Worm (Caenorhabditis elegans): ENCODE results near the gene Y43F8A.2.
A peak's percentile ranks its signal among the peaks of the same experiment; 100 is the strongest.

Y43F8A.2 gene

DNA sequence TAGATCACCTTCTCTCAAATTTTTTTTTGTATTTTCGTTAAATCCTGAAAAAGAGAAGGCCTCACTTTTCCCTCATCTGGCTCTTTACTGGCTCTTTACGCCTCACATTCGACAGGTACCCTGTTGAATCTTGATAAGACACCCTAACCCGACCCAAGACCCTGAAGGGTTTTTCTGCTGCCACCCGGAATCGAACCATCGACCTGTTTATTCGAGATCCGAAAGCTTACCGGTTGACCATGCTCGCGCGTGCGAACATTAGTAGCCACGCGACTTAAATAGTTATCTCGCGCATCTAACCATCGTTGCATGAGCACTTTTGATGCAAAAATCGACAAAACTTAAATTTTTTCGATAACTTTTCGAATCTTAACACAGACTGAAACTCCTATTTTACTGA lies 16.1 kb upstream of the Y43F8A.2 start:
- TF ChIP-seq hlh-15 (tag; optimal IDR thresholded peaks at IDR 0.05) (no peak), npax-4 (tag; optimal IDR thresholded peaks at IDR 0.05) (no peak), K02D7.2 (tag; optimal IDR thresholded peaks at IDR 0.05) (no peak), fax-1 (tag; optimal IDR thresholded peaks at IDR 0.05) (no peak), nhr-11 (tag; optimal IDR thresholded peaks at IDR 0.05) (no peak), pha-4 (tag; optimal IDR thresholded peaks at IDR 0.05) (no peak), pag-3 (tag; optimal IDR thresholded peaks at IDR 0.05; ENCODE audit: borderline replicate concordance) (no peak), ceh-19 (GFP tag; optimal IDR thresholded peaks at IDR 0.05) (no peak), unc-86 (tag; optimal IDR thresholded peaks at IDR 0.05) (no peak), zip-5 (tag; optimal IDR thresholded peaks at IDR 0.05) (no peak), C38D4.7 (GFP tag; optimal IDR thresholded peaks at IDR 0.05) (no peak), ceh-2 (tag; optimal IDR thresholded peaks at IDR 0.05) (no peak), pax-1 (tag; optimal IDR thresholded peaks at IDR 0.05) (no peak), sox-4 (tag; optimal IDR thresholded peaks at IDR 0.05) (no peak), unc-42 (tag; optimal IDR thresholded peaks at IDR 0.05) (no peak), syd-9 (tag; optimal IDR thresholded peaks at IDR 0.05) (no peak), unc-55 (GFP tag; optimal IDR thresholded peaks at IDR 0.05) (no peak)

DNA sequence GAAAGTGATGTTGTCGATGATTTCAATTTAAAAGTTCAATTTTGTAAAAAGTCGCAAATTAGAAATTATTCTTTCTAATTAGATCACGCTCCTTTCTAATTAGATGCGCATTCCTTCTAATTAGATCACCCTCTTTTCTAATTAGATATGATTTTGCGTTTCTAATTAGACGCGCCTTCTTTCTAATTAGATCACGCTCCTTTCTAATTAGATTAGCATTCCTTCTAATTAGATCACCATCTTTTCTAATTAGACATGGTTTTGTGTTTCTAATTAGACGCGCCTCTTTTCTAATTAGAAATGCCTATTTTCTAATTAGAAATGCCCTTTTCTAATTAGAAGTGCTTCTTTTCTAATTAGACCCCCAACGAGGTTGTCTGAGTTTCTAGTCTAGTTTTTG lies 14.6 kb upstream of the Y43F8A.2 start:
- TF ChIP-seq ets-4 (tag; optimal IDR thresholded peaks at IDR 0.05): no peak
- TF ChIP-seq nfya-1 (tag; optimal IDR thresholded peaks at IDR 0.05): no peak
- TF ChIP-seq odd-2 (tag; optimal IDR thresholded peaks at IDR 0.05): no peak
- no peak for TF ChIP-seq ttx-3 (tag; optimal IDR thresholded peaks at IDR 0.05)
- peak; percentile 56 for TF ChIP-seq unc-42 (tag; optimal IDR thresholded peaks at IDR 0.05)
- TF ChIP-seq sdc-2 (tag; optimal IDR thresholded peaks at IDR 0.05): no peak
- TF ChIP-seq ceh-34 (tag; optimal IDR thresholded peaks at IDR 0.05): no peak
- TF ChIP-seq ztf-16 (tag; optimal IDR thresholded peaks at IDR 0.05): no peak
- TF ChIP-seq ceh-6 (GFP tag; optimal IDR thresholded peaks at IDR 0.05): no peak
- TF ChIP-seq rnt-1 (tag; optimal IDR thresholded peaks at IDR 0.05): no peak
- TF ChIP-seq ceh-14 (tag; optimal IDR thresholded peaks at IDR 0.05): peak; percentile 28

DNA sequence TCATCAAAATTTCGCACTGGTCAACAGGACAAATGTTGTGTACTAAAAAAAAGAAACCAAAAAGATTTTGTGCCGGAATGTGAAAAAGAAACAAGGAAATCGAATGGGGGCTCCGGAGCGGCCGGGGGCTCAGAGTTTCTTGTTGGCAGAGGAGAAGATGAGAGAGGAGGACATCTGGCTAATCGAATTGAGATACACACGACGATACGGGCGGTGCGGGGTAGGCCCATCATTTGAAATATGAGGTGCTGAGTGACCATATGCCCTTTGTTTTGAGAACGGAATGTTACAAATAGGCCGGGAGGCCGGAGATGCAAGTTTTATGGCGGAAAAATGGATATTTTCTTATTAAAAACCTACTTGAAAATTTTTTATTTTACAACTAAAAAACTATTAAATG lies 13.3 kb upstream of the Y43F8A.2 start:
- no peak for TF ChIP-seq ztf-16 (tag; optimal IDR thresholded peaks at IDR 0.05)
- TF ChIP-seq ceh-31 (tag; optimal IDR thresholded peaks at IDR 0.05): peak; percentile 16
- no peak for TF ChIP-seq Y22D7AL.16 (tag; optimal IDR thresholded peaks at IDR 0.05)
- peak; percentile 44 for TF ChIP-seq pag-3 (tag; optimal IDR thresholded peaks at IDR 0.05; ENCODE audit: borderline replicate concordance)
- peak; percentile 87 for TF ChIP-seq unc-42 (tag; optimal IDR thresholded peaks at IDR 0.05)

DNA sequence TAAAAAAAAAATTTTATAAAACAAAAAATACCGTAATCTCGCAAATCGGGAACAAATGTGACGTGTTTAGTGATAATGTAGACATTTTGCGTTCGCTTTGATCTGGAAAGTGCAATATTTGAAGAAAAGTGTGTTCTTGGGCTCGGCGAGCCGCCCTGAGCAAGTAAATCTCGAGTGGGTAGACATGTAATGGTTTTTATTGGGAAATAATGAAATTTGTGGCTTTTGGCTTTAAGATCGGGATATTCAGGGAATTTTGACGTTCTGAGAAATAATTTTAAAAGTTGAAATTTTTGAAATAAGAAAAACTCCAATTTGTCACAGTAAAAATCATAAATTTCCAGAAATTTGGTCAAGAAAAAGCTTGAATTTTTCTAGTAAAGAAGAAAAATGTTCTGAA lies 8.8 kb upstream of the Y43F8A.2 start, which contains the start of gene C14B4.2:
Gene C14B4.2 (minus strand): TSS at position 101 of the 400 bp plus-strand sequence.
- no peak for TF ChIP-seq ref-2 (tag; optimal IDR thresholded peaks at IDR 0.05)
- TF ChIP-seq K09A11.1 (tag; optimal IDR thresholded peaks at IDR 0.05; ENCODE audit: insufficient read depth): no peak
- TF ChIP-seq ceh-19 (GFP tag; optimal IDR thresholded peaks at IDR 0.05): no peak
- TF ChIP-seq hlh-8 (tag; optimal IDR thresholded peaks at IDR 0.05): no peak
- no peak for TF ChIP-seq ceh-2 (tag; optimal IDR thresholded peaks at IDR 0.05)
- no peak for TF ChIP-seq sox-4 (tag; optimal IDR thresholded peaks at IDR 0.05)
- TF ChIP-seq ceh-22 (tag; optimal IDR thresholded peaks at IDR 0.05): no peak
- no peak for TF ChIP-seq hlh-15 (tag; optimal IDR thresholded peaks at IDR 0.05)
- no peak for TF ChIP-seq Y22D7AL.16 (tag; optimal IDR thresholded peaks at IDR 0.05)
- TF ChIP-seq unc-3 (GFP tag; conservative IDR thresholded peaks at IDR 0.05): no peak
- TF ChIP-seq unc-3 (tag; optimal IDR thresholded peaks at IDR 0.05): no peak
- no peak for TF ChIP-seq ama-1 (optimal IDR thresholded peaks at IDR 0.05)
- TF ChIP-seq sox-2 (GFP tag; IDR thresholded peaks at IDR 0.05): no peak
- TF ChIP-seq pros-1 (tag; optimal IDR thresholded peaks at IDR 0.05): no peak
- no peak for TF ChIP-seq elt-2 (tag; optimal IDR thresholded peaks at IDR 0.05)

Data from whole organism, late embryonic.